Worm (Caenorhabditis elegans): ENCODE data around the gene Y66D12A.8.

DNA sequence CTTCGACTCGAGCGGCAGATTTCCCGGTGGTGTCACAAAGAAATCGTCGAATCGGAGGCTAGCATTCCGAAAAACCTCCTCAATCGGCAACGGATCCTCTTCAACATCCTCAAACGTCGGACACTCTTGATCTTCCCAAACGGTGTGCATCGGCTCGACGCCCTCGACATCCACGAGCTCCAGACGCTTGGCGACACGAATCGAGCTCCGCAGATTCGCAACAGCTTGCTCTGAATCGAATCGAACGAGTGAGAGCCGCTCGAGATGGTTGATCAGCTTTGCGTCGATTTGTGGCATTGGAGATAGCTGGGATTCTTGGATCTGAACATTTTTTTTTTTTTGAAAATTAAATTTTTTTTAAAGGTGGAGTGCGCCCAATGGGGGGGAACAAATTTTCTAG, 5.4 kb downstream of the Y66D12A.8 start:
- TF ChIP-seq pqm-1 (tag; optimal IDR thresholded peaks at IDR 0.05) (no peak), nfya-1 (tag; optimal IDR thresholded peaks at IDR 0.05) (no peak), hlh-15 (tag; optimal IDR thresholded peaks at IDR 0.05) (no peak), nhr-232 (tag; optimal IDR thresholded peaks at IDR 0.05) (no peak), rnt-1 (tag; optimal IDR thresholded peaks at IDR 0.05) (no peak), nhr-11 (tag; optimal IDR thresholded peaks at IDR 0.05) (no peak), pag-3 (tag; optimal IDR thresholded peaks at IDR 0.05; ENCODE audit: borderline replicate concordance) (no peak), ama-1 (optimal IDR thresholded peaks at IDR 0.05) (no peak), fkh-10 (GFP tag; optimal IDR thresholded peaks at IDR 0.05) (no peak), sdc-2 (tag; optimal IDR thresholded peaks at IDR 0.05) (no peak), elt-2 (tag; optimal IDR thresholded peaks at IDR 0.05) (no peak), lin-11 (tag; optimal IDR thresholded peaks at IDR 0.05) (no peak), madf-2 (tag; optimal IDR thresholded peaks at IDR 0.05) (no peak), pha-4 (tag; optimal IDR thresholded peaks at IDR 0.05) (no peak)
